Fruit fly (Drosophila melanogaster): Measurements from ENCODE around the gene thoc7.

- TF ChIP-seq tj (GFP tag; optimal IDR thresholded peaks at IDR 0.05) (peak; percentile 16), cnc (optimal IDR thresholded peaks at IDR 0.05) (no peak), bab1 (GFP tag; optimal IDR thresholded peaks at IDR 0.05) (no peak), CG7045 (GFP tag; optimal IDR thresholded peaks at IDR 0.05) (peak; percentile 6), pad (GFP tag; optimal IDR thresholded peaks at IDR 0.05) (no peak), CG7101 (tag; optimal IDR thresholded peaks at IDR 0.05) (no peak)
Observed at dm6 chr3L:224004-224951, 11.8 kb upstream of the thoc7 start.
